Fruit fly (Drosophila melanogaster): ENCODE data around the gene CG15728.

DNA sequence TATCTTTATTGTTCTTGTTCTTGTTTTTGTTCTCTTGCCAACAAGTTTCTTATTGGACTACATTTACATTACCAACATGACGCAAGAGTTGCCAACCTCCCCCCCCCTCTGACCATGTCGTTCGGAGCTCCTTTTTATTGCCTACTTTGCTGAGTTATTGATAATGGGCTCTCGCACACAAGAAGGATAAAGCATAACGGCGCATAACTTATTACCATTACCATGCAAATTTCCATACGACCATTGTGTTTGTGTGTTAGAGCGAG is 8.0 kb downstream of the CG15728 start:
- TF ChIP-seq kay (GFP tag; ENCODE audit: borderline replicate concordance) (no peak), tj (GFP tag; optimal IDR thresholded peaks at IDR 0.05) (no peak), CG14711 (tag; optimal IDR thresholded peaks at IDR 0.05) (no peak), CG7101 (tag; optimal IDR thresholded peaks at IDR 0.05) (no peak), cic (GFP tag; optimal IDR thresholded peaks at IDR 0.05) (no peak), toe (GFP tag; optimal IDR thresholded peaks at IDR 0.05) (no peak)

Data from whole organism, adult.